Fruit fly (Drosophila melanogaster) whole organism, wandering third instar larva: ENCODE data around the gene AP-2alpha.

Source experiments
- Abd-B ChIP-seq: fragments of >200 bp; optimal IDR thresholded peaks from 2 replicates; lab custom pipeline; 2017; ENCODE audit warnings: missing biosample characterization, missing genetic modification characterization
- CG9705 ChIP-seq: fragments of 200-800 bp; sonication (Bioruptor generic); optimal IDR thresholded peaks from 2 replicates; lab custom pipeline; 2018; ENCODE audit warnings: missing biosample characterization, mild to moderate bottlenecking, missing genetic modification characterization
- CrebA ChIP-seq: fragments of 200-800 bp; sonication (Bioruptor generic); optimal IDR thresholded peaks from 2 replicates; lab custom pipeline; 2016; ENCODE audit warnings: missing biosample characterization, mild to moderate bottlenecking, missing genetic modification characterization, borderline replicate concordance
- Dfd ChIP-seq: fragments of >200 bp; optimal IDR thresholded peaks from 2 replicates; lab custom pipeline; 2017; ENCODE audit warnings: missing biosample characterization, missing genetic modification characterization
- Dif ChIP-seq: fragments of 200-275, 200-300 bp; sonication (Bioruptor generic); optimal IDR thresholded peaks from 2 replicates; lab custom pipeline; 2018; ENCODE audit warnings: missing biosample characterization, missing genetic modification characterization; ENCODE audit not compliant: partially characterized antibody
- GATAd ChIP-seq: sonication (Bioruptor generic); optimal IDR thresholded peaks from 2 replicates; lab custom pipeline; 2016; ENCODE audit warnings: missing biosample characterization, missing genetic modification characterization
- HLH106 ChIP-seq: fragments of 200-800 bp; optimal IDR thresholded peaks from 3 replicates; lab custom pipeline; 2019; ENCODE audit warnings: missing biosample characterization, mild to moderate bottlenecking, missing genetic modification characterization, moderate library complexity
- Hnf4 ChIP-seq: fragments of 200-800 bp; sonication (Bioruptor generic); optimal IDR thresholded peaks from 2 replicates; lab custom pipeline; 2016; ENCODE audit warnings: missing biosample characterization, mild to moderate bottlenecking, missing genetic modification characterization
- Hr78 ChIP-seq: fragments of >200 bp; optimal IDR thresholded peaks from 2 replicates; lab custom pipeline; 2017; ENCODE audit warnings: missing biosample characterization, missing genetic modification characterization
- Hr83 ChIP-seq: fragments of 200-300 bp; sonication (Bioruptor generic); optimal IDR thresholded peaks from 2 replicates; lab custom pipeline; 2016; ENCODE audit warnings: missing biosample characterization, mild to moderate bottlenecking, missing genetic modification characterization, moderate library complexity; ENCODE audit not compliant: poor library complexity, severe bottlenecking
- Jra ChIP-seq: sonication (Bioruptor generic); optimal IDR thresholded peaks from 2 replicates; lab custom pipeline; 2016; ENCODE audit warnings: missing biosample characterization, missing genetic modification characterization
- N ChIP-seq: fragments of >200 bp; optimal IDR thresholded peaks from 2 replicates; lab custom pipeline; 2018; ENCODE audit warnings: missing biosample characterization, missing external identifiers, missing genetic modification characterization
- OdsH ChIP-seq: fragments of 200-800 bp; sonication (Bioruptor generic); optimal IDR thresholded peaks from 2 replicates; lab custom pipeline; 2016; ENCODE audit warnings: missing biosample characterization, mild to moderate bottlenecking, missing genetic modification characterization
- Rel ChIP-seq, 2 experiments: fragments of 200-800 bp; sonication (Bioruptor generic) in 1 of 2; optimal IDR thresholded peaks; 2 replicates in 1 of 2; 3 replicates in 1 of 2; lab custom pipeline; 2016 to 2019; ENCODE audit warnings: mild to moderate bottlenecking in 2 of 2, missing biosample characterization in 2 of 2, missing genetic modification characterization in 2 of 2, moderate library complexity in 1 of 2
- Sp1 ChIP-seq: fragments of 200-800 bp; sonication (Bioruptor generic); optimal IDR thresholded peaks from 3 replicates; lab custom pipeline; 2019; ENCODE audit warnings: missing biosample characterization, mild to moderate bottlenecking, missing genetic modification characterization, moderate library complexity
- Vsx2 ChIP-seq: fragments of 200-300, 225-300 bp; sonication (Bioruptor generic); optimal IDR thresholded peaks from 2 replicates; lab custom pipeline; 2018; ENCODE audit warnings: missing biosample characterization, missing genetic modification characterization; ENCODE audit not compliant: partially characterized antibody
- br ChIP-seq: fragments of 200-800 bp; sonication (Bioruptor generic); optimal IDR thresholded peaks from 2 replicates; lab custom pipeline; 2016; ENCODE audit warnings: missing biosample characterization, missing genetic modification characterization
- brk ChIP-seq: fragments of 200-800 bp; sonication (Bioruptor generic); optimal IDR thresholded peaks from 2 replicates; lab custom pipeline; 2016; ENCODE audit warnings: missing biosample characterization, mild to moderate bottlenecking, missing genetic modification characterization
- dl ChIP-seq, 2 experiments: fragments of 175-275, 200-275 bp in 1 of 2; fragments of 200-275 bp in 1 of 2; sonication (Bioruptor generic); optimal IDR thresholded peaks; lab custom pipeline; 2018; ENCODE audit warnings: mild to moderate bottlenecking in 2 of 2, missing biosample characterization in 2 of 2, missing genetic modification characterization in 2 of 2, moderate library complexity in 2 of 2; ENCODE audit not compliant: partially characterized antibody in 2 of 2, insufficient read depth in 1 of 2
- dmrt93B ChIP-seq: fragments of 200-800 bp; sonication (Bioruptor generic); optimal IDR thresholded peaks from 2 replicates; lab custom pipeline; 2018; ENCODE audit warnings: missing biosample characterization, mild to moderate bottlenecking, missing genetic modification characterization
- dsf ChIP-seq: sonication (Bioruptor generic); optimal IDR thresholded peaks from 2 replicates; lab custom pipeline; 2016; ENCODE audit warnings: missing biosample characterization, missing genetic modification characterization, borderline replicate concordance
- ey ChIP-seq: fragments of 200-800 bp; sonication (Bioruptor generic); optimal IDR thresholded peaks from 2 replicates; lab custom pipeline; 2016; ENCODE audit warnings: missing biosample characterization, missing genetic modification characterization
- foxo ChIP-seq, 2 experiments: fragments of 200-800 bp; sonication (Bioruptor generic); optimal IDR thresholded peaks; 2 replicates in 1 of 2; 3 replicates in 1 of 2; lab custom pipeline; 2016 to 2017; ENCODE audit warnings: missing biosample characterization in 2 of 2, missing genetic modification characterization in 2 of 2
- fru ChIP-seq: fragments of 200-800 bp; sonication (Bioruptor generic); optimal IDR thresholded peaks from 3 replicates; lab custom pipeline; 2016; ENCODE audit warnings: missing biosample characterization, mild to moderate bottlenecking, missing genetic modification characterization
- h ChIP-seq: fragments of 200-800 bp; sonication (Bioruptor generic); optimal IDR thresholded peaks from 3 replicates; lab custom pipeline; 2016; ENCODE audit warnings: missing biosample characterization, mild to moderate bottlenecking, missing genetic modification characterization
- jim ChIP-seq: fragments of 175-275, 200-325 bp; sonication (Bioruptor generic); optimal IDR thresholded peaks from 2 replicates; lab custom pipeline; 2016; ENCODE audit warnings: missing biosample characterization, mild to moderate bottlenecking, missing genetic modification characterization
- lola ChIP-seq: fragments of >200 bp; optimal IDR thresholded peaks from 2 replicates; lab custom pipeline; 2017; ENCODE audit warnings: missing biosample characterization, missing genetic modification characterization
- pan ChIP-seq: fragments of >200 bp; optimal IDR thresholded peaks from 2 replicates; lab custom pipeline; 2017
- psq ChIP-seq: fragments of 200-800 bp; sonication (Bioruptor generic); optimal IDR thresholded peaks from 3 replicates; lab custom pipeline; 2017; ENCODE audit warnings: missing biosample characterization, mild to moderate bottlenecking, missing genetic modification characterization, moderate library complexity
- rgr ChIP-seq: fragments of 200-800 bp; sonication (Bioruptor generic); optimal IDR thresholded peaks from 3 replicates; lab custom pipeline; 2016; ENCODE audit warnings: missing biosample characterization, mild to moderate bottlenecking, missing genetic modification characterization
- sage ChIP-seq: fragments of 200-800 bp; sonication (Bioruptor generic); optimal IDR thresholded peaks from 2 replicates; lab custom pipeline; 2016; ENCODE audit warnings: missing biosample characterization, mild to moderate bottlenecking, missing genetic modification characterization
- sv ChIP-seq: fragments of 200-800 bp; sonication (Bioruptor generic); optimal IDR thresholded peaks from 3 replicates; lab custom pipeline; 2016; ENCODE audit warnings: missing biosample characterization, missing genetic modification characterization
- tai ChIP-seq: sonication (Bioruptor generic); optimal IDR thresholded peaks from 2 replicates; lab custom pipeline; 2016; ENCODE audit warnings: missing biosample characterization, missing genetic modification characterization
- usp ChIP-seq: fragments of >200 bp; optimal IDR thresholded peaks from 2 replicates; lab custom pipeline; 2017; ENCODE audit warnings: missing biosample characterization, missing genetic modification characterization
- woc ChIP-seq: sonication (Bioruptor generic); optimal IDR thresholded peaks from 2 replicates; lab custom pipeline; 2016; ENCODE audit warnings: missing biosample characterization, mild to moderate bottlenecking, missing genetic modification characterization

Gene AP-2alpha

DNA sequence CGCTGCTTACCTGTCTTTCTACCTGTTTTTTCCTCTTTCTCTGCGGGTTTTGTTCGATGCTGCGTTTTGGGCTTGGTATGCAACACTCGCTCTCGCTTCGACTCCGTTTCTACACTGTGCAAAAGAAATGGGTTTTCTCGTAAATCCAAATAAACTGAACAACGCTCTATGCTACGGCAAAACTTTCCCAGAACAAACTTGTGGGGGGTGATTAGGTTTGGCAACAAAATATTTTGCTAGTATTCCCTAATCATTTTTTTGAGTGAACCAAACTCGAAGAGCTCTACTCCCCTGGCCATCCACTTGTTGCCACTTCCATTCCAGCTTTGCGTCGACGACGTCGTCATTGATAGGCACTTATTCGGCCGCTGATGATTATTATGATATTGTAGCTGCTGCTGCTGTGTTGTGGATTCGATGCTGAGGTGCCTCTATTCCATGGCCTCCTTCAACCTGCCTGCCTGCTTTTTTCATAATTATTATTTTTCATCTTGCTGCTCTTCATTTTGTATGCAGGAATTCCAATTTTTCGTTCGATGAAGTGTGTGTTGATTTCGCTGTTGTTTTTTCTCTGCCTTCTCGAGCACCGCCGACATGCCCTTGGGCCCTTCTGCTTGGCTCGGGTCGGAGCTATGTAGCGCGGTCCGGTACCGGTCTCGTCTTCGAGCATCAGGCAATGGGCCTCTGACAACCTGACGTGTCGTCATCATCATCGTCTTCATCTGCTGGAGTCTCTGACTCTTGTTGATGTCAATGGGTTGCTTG is 27.5 kb upstream of the AP-2alpha start (continued):
- TF ChIP-seq ey (GFP tag; lab: Kevin White, UChicago) (peak; percentile 96), Dif (no peak), foxo (GFP tag; optimal IDR thresholded peaks at IDR 0.05; lab: Kevin White, UChicago) (peak; percentile 63 to 97), Rel (GFP tag; optimal IDR thresholded peaks at IDR 0.05; lab: Kevin White, UChicago) (peak; percentile 92), Rel (tag; optimal IDR thresholded peaks at IDR 0.05; lab: Kevin White, UChicago) (peak; percentile 61), Dfd (GFP tag; lab: Kevin White, UChicago) (no peak)
- TF ChIP-seq, all 38 proteins: peak for 24

DNA sequence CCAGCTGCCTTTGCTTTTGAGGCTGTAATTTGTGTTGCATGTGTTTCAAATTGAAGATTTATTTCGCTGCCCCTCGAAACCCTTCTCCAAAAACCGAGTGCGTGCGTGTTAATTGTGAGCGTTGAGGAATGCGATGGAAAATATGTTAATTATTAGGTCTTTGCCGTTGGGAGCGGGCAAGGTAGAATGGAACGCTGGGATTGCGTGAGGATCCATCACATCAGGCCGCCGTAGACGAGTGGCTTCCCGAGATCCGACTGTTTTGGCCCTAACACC is 26.8 kb upstream of the AP-2alpha start:
- TF ChIP-seq lola (GFP tag; lab: Kevin White, UChicago): no peak
- TF ChIP-seq brk (GFP tag; lab: Kevin White, UChicago): no peak
- TF ChIP-seq sv (GFP tag; lab: Kevin White, UChicago): no peak
- TF ChIP-seq GATAd: no peak
- TF ChIP-seq sage (GFP tag; lab: Kevin White, UChicago): no peak
- no peak for TF ChIP-seq dl (GFP tag; optimal IDR thresholded peaks at IDR 0.05; lab: Kevin White, UChicago; ENCODE audit: insufficient read depth in 1 of 2, partially characterized antibody in 2 of 2)
- no peak for TF ChIP-seq usp (GFP tag; lab: Kevin White, UChicago)
- TF ChIP-seq Hnf4 (GFP tag; lab: Kevin White, UChicago): no peak
- TF ChIP-seq Vsx2: no peak
- no peak for TF ChIP-seq Hr78 (GFP tag; lab: Kevin White, UChicago)
- no peak for TF ChIP-seq dsf
- no peak for TF ChIP-seq N (GFP tag; lab: Kevin White, UChicago)
- no peak for TF ChIP-seq Sp1 (GFP tag; lab: Kevin White, UChicago)
- TF ChIP-seq Dfd (GFP tag; lab: Kevin White, UChicago): no peak
- no peak for TF ChIP-seq tai (GFP tag; lab: Kevin White, UChicago)
- no peak for TF ChIP-seq pan (lab: Kevin White, UChicago)
- TF ChIP-seq jim (GFP tag; lab: Kevin White, UChicago): no peak
- TF ChIP-seq rgr (GFP tag; lab: Kevin White, UChicago): no peak
- TF ChIP-seq, all 38 proteins: peak for 0

DNA sequence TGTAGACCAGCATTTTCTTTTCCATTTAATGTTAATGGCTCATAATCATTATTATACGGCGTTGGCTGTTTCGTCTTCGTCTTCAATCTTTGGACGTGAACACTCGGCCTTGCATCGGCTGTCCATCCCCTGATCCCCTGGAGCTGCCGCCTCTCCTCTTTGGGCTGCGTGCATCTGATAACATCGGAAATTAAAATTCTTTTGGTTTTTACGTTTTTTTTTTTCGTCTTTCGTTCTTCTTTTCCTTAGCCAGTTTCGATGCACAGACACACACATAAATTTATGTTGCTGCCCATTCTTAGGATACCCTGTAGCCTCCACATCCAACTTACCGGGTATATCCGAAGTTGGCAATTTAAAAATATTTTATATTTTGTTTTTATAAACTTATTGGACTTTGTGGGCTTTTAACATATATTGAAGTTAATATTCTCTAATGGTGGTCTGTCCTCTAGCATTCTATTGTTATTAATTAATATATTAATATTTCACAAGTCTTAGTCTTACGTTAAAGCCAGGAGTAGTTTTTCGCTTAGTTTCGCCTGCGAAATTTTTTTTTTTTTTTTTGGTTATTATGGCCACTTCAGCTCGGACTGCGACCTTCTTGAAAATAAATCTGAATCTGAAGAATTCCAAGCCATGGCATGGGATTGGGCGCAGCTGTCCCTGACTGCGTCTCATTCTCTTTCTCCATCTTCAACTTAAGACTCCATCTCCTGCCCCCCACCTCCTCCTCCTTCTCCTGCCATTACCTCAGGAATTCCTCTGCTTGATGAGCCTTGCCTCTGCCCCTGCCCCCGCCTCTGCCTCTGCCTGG is 26.3 kb upstream of the AP-2alpha start:
- TF ChIP-seq dsf (peak; percentile 28), sage (GFP tag; lab: Kevin White, UChicago) (peak; percentile 78), N (GFP tag; lab: Kevin White, UChicago) (no peak), Dif (no peak), Sp1 (GFP tag; lab: Kevin White, UChicago) (peak; percentile 94), OdsH (peak; percentile 93), Jra (peak; percentile 4), rgr (GFP tag; lab: Kevin White, UChicago) (peak; percentile 86), dl (GFP tag; optimal IDR thresholded peaks at IDR 0.05; lab: Kevin White, UChicago; ENCODE audit: insufficient read depth in 1 of 2, partially characterized antibody in 2 of 2) (no peak), Abd-B (no peak), Hr83 (peak; percentile 22), fru (peak; percentile 90), CG9705 (peak; percentile 39), woc (GFP tag; lab: Kevin White, UChicago) (peak; percentile 72), HLH106 (tag; lab: Kevin White, UChicago) (peak; percentile 91), CrebA (GFP tag; lab: Kevin White, UChicago) (no peak), Rel (GFP tag; optimal IDR thresholded peaks at IDR 0.05; lab: Kevin White, UChicago) (peak; percentile 55), Rel (tag; optimal IDR thresholded peaks at IDR 0.05; lab: Kevin White, UChicago) (peak; percentile 36), Hnf4 (GFP tag; lab: Kevin White, UChicago) (peak; percentile 45), dmrt93B (GFP tag; lab: Kevin White, UChicago) (peak; percentile 83), ey (GFP tag; lab: Kevin White, UChicago) (peak; percentile 75), lola (GFP tag; lab: Kevin White, UChicago) (no peak), brk (GFP tag; lab: Kevin White, UChicago) (peak; percentile 80), jim (GFP tag; lab: Kevin White, UChicago) (no peak), h (GFP tag; lab: Kevin White, UChicago) (peak; percentile 87), tai (GFP tag; lab: Kevin White, UChicago) (no peak), psq (GFP tag; lab: Kevin White, UChicago) (peak; percentile 93), usp (GFP tag; lab: Kevin White, UChicago) (no peak), foxo (GFP tag; optimal IDR thresholded peaks at IDR 0.05; lab: Kevin White, UChicago) (peak in 1 of 2 experiments; percentile 93), br (GFP tag; lab: Kevin White, UChicago) (peak; percentile 63)
